Fruit fly (Drosophila melanogaster): Measurements from ENCODE around the gene CG11586.

CG11586 gene

DNA sequence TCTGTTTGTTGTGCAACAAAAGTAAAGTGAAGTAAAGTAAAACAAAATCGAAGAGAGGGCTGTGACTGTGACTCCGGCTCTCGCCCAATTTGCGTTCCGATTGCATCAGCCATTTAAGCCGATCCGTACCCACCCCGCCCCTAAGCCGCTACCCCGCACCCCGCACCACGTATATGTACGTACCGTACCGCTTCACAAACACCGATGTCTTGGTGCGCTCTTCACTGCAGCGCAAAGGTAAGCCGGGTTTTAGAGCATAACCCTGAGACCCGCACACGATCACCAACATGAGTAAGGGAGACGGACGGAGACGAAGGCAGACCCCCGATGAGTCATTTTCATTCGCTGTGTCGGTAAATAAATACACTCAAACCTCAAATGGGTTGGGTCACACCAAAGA is 30.0 kb downstream of the CG11586 start (continued):
- TF ChIP-seq NC2α (GFP tag; optimal IDR thresholded peaks at IDR 0.05) (no peak), mld (GFP tag; IDR thresholded peaks at IDR 0.05; ENCODE audit: partially characterized antibody) (no peak), CG11247 (GFP tag; IDR thresholded peaks at IDR 0.05) (no peak), CG8089 (GFP tag; optimal IDR thresholded peaks at IDR 0.05) (no peak), Hr78 (GFP tag; optimal IDR thresholded peaks at IDR 0.05) (peak in 1 of 2 experiments; percentile 76), CG3163 (GFP tag; optimal IDR thresholded peaks at IDR 0.05) (no peak), Kr (GFP tag; optimal IDR thresholded peaks at IDR 0.05) (peak; percentile 34), chm (GFP tag; IDR thresholded peaks at IDR 0.05) (0 out of 2 replicates have a peak, but pooled peaks have one; percentile 18), exex (tag; optimal IDR thresholded peaks at IDR 0.05) (no peak), Hand (GFP tag; optimal IDR thresholded peaks at IDR 0.05) (no peak), Optix (GFP tag; IDR thresholded peaks at IDR 0.05) (no peak), Mad (GFP tag; optimal IDR thresholded peaks at IDR 0.05) (no peak), CG7271 (tag; optimal IDR thresholded peaks at IDR 0.05) (no peak), zf30C (GFP tag; optimal IDR thresholded peaks at IDR 0.05) (peak; percentile 39), CG12071 (GFP tag; optimal IDR thresholded peaks at IDR 0.05) (no peak), klu (GFP tag; IDR thresholded peaks at IDR 0.05) (no peak), Trl (optimal IDR thresholded peaks at IDR 0.05) (no peak), Trl (GFP tag; optimal IDR thresholded peaks at IDR 0.05) (no peak), Hsf (GFP tag; optimal IDR thresholded peaks at IDR 0.05) (no peak), zfh1 (GFP tag; IDR thresholded peaks at IDR 0.05) (no peak), CG10431 (GFP tag; optimal IDR thresholded peaks at IDR 0.05) (no peak), Blimp-1 (GFP tag; optimal IDR thresholded peaks at IDR 0.05) (no peak), maf-S (GFP tag; optimal IDR thresholded peaks at IDR 0.05) (no peak), CG16779 (GFP tag; IDR thresholded peaks at IDR 0.05) (no peak), CG2199 (GFP tag; IDR thresholded peaks at IDR 0.05) (peak; percentile 61; the same call in 1 of the 3 replicates), CG32767 (GFP tag; IDR thresholded peaks at IDR 0.05) (no peak), CG14050 (GFP tag; IDR thresholded peaks at IDR 0.05) (no peak), CG9727 (GFP tag; optimal IDR thresholded peaks at IDR 0.05) (no peak), CG42726 (GFP tag; IDR thresholded peaks at IDR 0.05; ENCODE audit: partially characterized antibody) (no peak), mirr (GFP tag; optimal IDR thresholded peaks at IDR 0.05) (no peak), eyg (GFP tag; optimal IDR thresholded peaks at IDR 0.05) (no peak), CG17186 (GFP tag; optimal IDR thresholded peaks at IDR 0.05) (no peak), Rx (GFP tag; IDR thresholded peaks at IDR 0.05) (no peak), gcm (GFP tag; optimal IDR thresholded peaks at IDR 0.05) (peak; percentile 56), psq (GFP tag; optimal IDR thresholded peaks at IDR 0.05) (no peak), CG5180 (GFP tag; optimal IDR thresholded peaks at IDR 0.05) (peak; percentile 32), CG14667 (GFP tag; IDR thresholded peaks at IDR 0.05) (no peak), Lpt (GFP tag; optimal IDR thresholded peaks at IDR 0.05) (no peak), CG18262 (tag; optimal IDR thresholded peaks at IDR 0.05) (no peak), Bgb (GFP tag; IDR thresholded peaks at IDR 0.05; ENCODE audit: partially characterized antibody) (no peak), CG4424 (GFP tag; optimal IDR thresholded peaks at IDR 0.05) (no peak), CG16813 (GFP tag; IDR thresholded peaks at IDR 0.05; ENCODE audit: partially characterized antibody) (no peak), CG10147 (GFP tag; optimal IDR thresholded peaks at IDR 0.05) (no peak), CG2875 (GFP tag; optimal IDR thresholded peaks at IDR 0.05) (no peak), gfzf (GFP tag; optimal IDR thresholded peaks at IDR 0.05) (no peak), CG12744 (GFP tag; optimal IDR thresholded peaks at IDR 0.05) (no peak), en (GFP tag; optimal IDR thresholded peaks at IDR 0.05) (no peak), wek (GFP tag; optimal IDR thresholded peaks at IDR 0.05) (no peak), CG1832 (GFP tag; optimal IDR thresholded peaks at IDR 0.05) (peak; percentile 33), hth (optimal IDR thresholded peaks at IDR 0.05) (no peak), Mrtf (GFP tag; IDR thresholded peaks at IDR 0.05) (no peak), CG9797 (GFP tag; optimal IDR thresholded peaks at IDR 0.05) (no peak)

Data from whole organism, embryonic.